Worm (Caenorhabditis elegans): ENCODE results near the gene bath-10.

The bath-10 gene

ce11 chrII:3383116-3383515 is 8.2 kb downstream of the bath-10 start:
- TF ChIP-seq pag-3 (tag; optimal IDR thresholded peaks at IDR 0.05; ENCODE audit: borderline replicate concordance, insufficient read depth) (no peak), nhr-20 (tag; optimal IDR thresholded peaks at IDR 0.05) (no peak), mdl-1 (tag; optimal IDR thresholded peaks at IDR 0.05) (no peak), irx-1 (tag; optimal IDR thresholded peaks at IDR 0.05) (no peak), ceh-88 (GFP tag; IDR thresholded peaks at IDR 0.05) (no peak)

DNA sequence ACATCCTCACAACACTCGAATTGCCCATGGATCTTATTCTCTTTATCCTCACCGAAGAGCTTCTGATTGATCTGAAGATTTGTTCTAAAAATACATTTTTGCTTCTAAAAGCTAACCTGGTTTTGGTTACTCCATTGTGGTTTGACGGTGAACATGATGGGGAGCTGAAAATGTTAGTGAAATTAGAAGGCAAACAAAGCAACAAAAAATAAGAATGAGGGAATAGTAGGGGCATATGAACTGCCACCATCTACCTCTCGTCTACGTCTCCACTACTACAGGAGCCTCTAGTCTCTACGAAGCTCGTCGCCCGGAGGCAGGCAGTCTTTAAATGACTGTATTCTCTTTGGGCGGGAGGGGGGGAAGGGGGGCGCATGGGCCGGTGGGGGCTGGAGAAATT is 10.9 kb downstream of the bath-10 start, which contains the start of gene T06D4.2:
Gene T06D4.2, minus strand, starts transcription at position 170 of the 400 bp plus-strand sequence.
- TF ChIP-seq unc-86 (tag; optimal IDR thresholded peaks at IDR 0.05) (no peak), nhr-76 (tag; optimal IDR thresholded peaks at IDR 0.05) (no peak), ceh-88 (GFP tag; IDR thresholded peaks at IDR 0.05) (no peak), alr-1 (tag; optimal IDR thresholded peaks at IDR 0.05; ENCODE audit: borderline replicate concordance) (no peak), tlp-1 (tag; optimal IDR thresholded peaks at IDR 0.05) (no peak), pag-3 (tag; optimal IDR thresholded peaks at IDR 0.05; ENCODE audit: borderline replicate concordance, insufficient read depth) (no peak), lin-14 (GFP tag; optimal IDR thresholded peaks at IDR 0.05) (no peak), ztf-4 (tag; optimal IDR thresholded peaks at IDR 0.05) (no peak), nhr-77 (tag; optimal IDR thresholded peaks at IDR 0.05) (no peak), sptf-1 (tag; optimal IDR thresholded peaks at IDR 0.05) (no peak), ceh-63 (GFP tag; optimal IDR thresholded peaks at IDR 0.05) (no peak), zip-4 (GFP tag; optimal IDR thresholded peaks at IDR 0.05) (no peak), nhr-11 (tag; optimal IDR thresholded peaks at IDR 0.05) (no peak), lin-35 (GFP tag; optimal IDR thresholded peaks at IDR 0.05) (no peak), dpl-1 (GFP tag; optimal IDR thresholded peaks at IDR 0.05) (no peak), unc-30 (tag; optimal IDR thresholded peaks at IDR 0.05) (no peak), isw-1 (GFP tag; IDR thresholded peaks at IDR 0.05) (no peak)

DNA sequence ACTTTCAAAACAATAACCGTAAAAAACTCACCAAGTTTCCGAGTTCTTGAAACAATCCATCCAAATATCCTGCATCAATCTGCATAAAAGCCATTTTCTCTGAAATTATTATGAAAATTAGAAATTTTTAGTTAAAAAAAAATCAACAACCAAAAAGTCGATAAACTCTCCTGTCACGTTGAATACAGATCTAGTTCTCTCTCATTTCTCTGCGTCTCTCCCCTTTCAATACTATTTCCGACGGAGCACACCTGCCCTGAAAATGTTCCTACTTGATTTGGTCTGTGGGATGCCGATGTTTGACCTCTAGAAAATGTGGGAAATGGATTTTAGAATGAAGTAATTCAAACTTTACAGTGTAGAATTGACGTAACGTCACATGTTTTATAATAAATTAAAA is 12.6 kb downstream of the bath-10 start, which contains the start of gene T06D4.6:
Gene T06D4.6, minus strand, starts transcription at position 101 of the 400 bp plus-strand sequence.
- no peak for TF ChIP-seq elt-2 (tag; optimal IDR thresholded peaks at IDR 0.05)
- TF ChIP-seq alr-1 (tag; optimal IDR thresholded peaks at IDR 0.05; ENCODE audit: borderline replicate concordance) = no peak
- TF ChIP-seq aha-1 (tag; optimal IDR thresholded peaks at IDR 0.05) = no peak
- no peak for TF ChIP-seq xbp-1 (tag; optimal IDR thresholded peaks at IDR 0.05)
- no peak for TF ChIP-seq nhr-84 (tag; optimal IDR thresholded peaks at IDR 0.05)
- TF ChIP-seq nhr-20 (tag; optimal IDR thresholded peaks at IDR 0.05) = no peak
- no peak for TF ChIP-seq nhr-85 (tag)
- TF ChIP-seq unc-62 (GFP tag; optimal IDR thresholded peaks at IDR 0.05) = no peak
- TF ChIP-seq dpl-1 (GFP tag; optimal IDR thresholded peaks at IDR 0.05) = no peak
- TF ChIP-seq pag-3 (tag; optimal IDR thresholded peaks at IDR 0.05; ENCODE audit: borderline replicate concordance, insufficient read depth) = no peak
- TF ChIP-seq isw-1 (GFP tag; IDR thresholded peaks at IDR 0.05) = no peak
- no peak for TF ChIP-seq mdl-1 (tag; optimal IDR thresholded peaks at IDR 0.05)
- no peak for TF ChIP-seq zag-1 (tag; optimal IDR thresholded peaks at IDR 0.05)
- no peak for TF ChIP-seq hpl-2 (GFP tag; optimal IDR thresholded peaks at IDR 0.05)

- TF ChIP-seq vab-15 (tag; optimal IDR thresholded peaks at IDR 0.05) (no peak), rnt-1 (tag; optimal IDR thresholded peaks at IDR 0.05) (no peak), C34B4.2 (tag; optimal IDR thresholded peaks at IDR 0.05) (no peak), ets-5 (GFP tag; IDR thresholded peaks at IDR 0.05) (no peak), mdl-1 (tag; optimal IDR thresholded peaks at IDR 0.05) (no peak), hlh-4 (tag; optimal IDR thresholded peaks at IDR 0.05) (no peak), unc-86 (tag; optimal IDR thresholded peaks at IDR 0.05) (no peak), hlh-17 (GFP tag; optimal IDR thresholded peaks at IDR 0.05; ENCODE audit: borderline replicate concordance) (no peak), ceh-63 (GFP tag; optimal IDR thresholded peaks at IDR 0.05) (no peak)
Observed at ce11 chrII:3395484-3395883, 20.6 kb downstream of the bath-10 start, which contains the start of gene nep-20. Gene nep-20, minus strand, starts transcription at chrII:3395584.

- TF ChIP-seq nhr-20 (tag; optimal IDR thresholded peaks at IDR 0.05) = no peak
- TF ChIP-seq nhr-28 (tag; optimal IDR thresholded peaks at IDR 0.05) = no peak
- TF ChIP-seq nhr-47 (tag; optimal IDR thresholded peaks at IDR 0.05) = no peak
- TF ChIP-seq swsn-7 (tag; optimal IDR thresholded peaks at IDR 0.05) = no peak
- TF ChIP-seq blmp-1 (tag; optimal IDR thresholded peaks at IDR 0.05) = no peak
- TF ChIP-seq C04F5.9 (tag; optimal IDR thresholded peaks at IDR 0.05) = no peak
- TF ChIP-seq sox-4 (tag; optimal IDR thresholded peaks at IDR 0.05) = no peak
- TF ChIP-seq elt-3 (tag; optimal IDR thresholded peaks at IDR 0.05) = no peak
- no peak for TF ChIP-seq nhr-76 (tag; optimal IDR thresholded peaks at IDR 0.05)
Observed at ce11 chrII:3399212-3399611, 24.3 kb downstream of the bath-10 start, which contains the start of gene nep-9. Gene nep-9, minus strand, starts transcription at chrII:3399312.

All from whole organism, L1 larva.